Worm (Caenorhabditis elegans): Measurements from ENCODE around the gene srw-42.

srw-42 gene

ce11 chrV:16645201-16645940 lies 48.3 kb downstream of the srw-42 start, which contains the start of gene W06G6.17 (continued):
- TF ChIP-seq let-607 (tag; optimal IDR thresholded peaks at IDR 0.05) = no peak
- TF ChIP-seq ztf-6 (GFP tag; IDR thresholded peaks at IDR 0.05) = no peak
- TF ChIP-seq nhr-90 (tag; optimal IDR thresholded peaks at IDR 0.05) = peak; percentile 48
- TF ChIP-seq unc-62 (GFP tag; optimal IDR thresholded peaks at IDR 0.05) = no peak
- TF ChIP-seq fkh-3 (tag; optimal IDR thresholded peaks at IDR 0.05) = no peak
- peak; percentile 56 for TF ChIP-seq snpc-1.1 (tag; optimal IDR thresholded peaks at IDR 0.05; ENCODE audit: insufficient read depth)
- TF ChIP-seq die-1 (tag; optimal IDR thresholded peaks at IDR 0.05) = peak; percentile 56
- peak; percentile 56 for TF ChIP-seq him-1 (tag; optimal IDR thresholded peaks at IDR 0.05)
- TF ChIP-seq K12H6.12 (tag; optimal IDR thresholded peaks at IDR 0.05) = no peak
- TF ChIP-seq nhr-80 (tag; optimal IDR thresholded peaks at IDR 0.05) = no peak
- no peak for TF ChIP-seq athp-1 (tag; optimal IDR thresholded peaks at IDR 0.05)
- TF ChIP-seq lag-1 (GFP tag; IDR thresholded peaks at IDR 0.05) = no peak
- TF ChIP-seq egl-44 (GFP tag; IDR thresholded peaks at IDR 0.05) = no peak
- no peak for TF ChIP-seq ztf-3 (GFP tag; optimal IDR thresholded peaks at IDR 0.05)
- no peak for TF ChIP-seq gei-17 (GFP tag; optimal IDR thresholded peaks at IDR 0.05)
- no peak for TF ChIP-seq egrh-3 (GFP tag; IDR thresholded peaks at IDR 0.05)
- TF ChIP-seq snpc-4 (GFP tag; optimal IDR thresholded peaks at IDR 0.05) = peak; percentile 15
- TF ChIP-seq snpc-4 (tag; optimal IDR thresholded peaks at IDR 0.05) = peak in 3 of 4 experiments; percentile 42 to 86 (median 79)
- TF ChIP-seq attf-6 (GFP tag; IDR thresholded peaks at IDR 0.05) = peak; percentile 72; the same call in 1 of the 2 replicates
- no peak for TF ChIP-seq F55B11.4 (tag; optimal IDR thresholded peaks at IDR 0.05; ENCODE audit: borderline replicate concordance, insufficient read depth)
- peak; percentile 86 for TF ChIP-seq tbp1 (GFP tag; optimal IDR thresholded peaks at IDR 0.05)
- no peak for TF ChIP-seq T07F8.4 (tag; optimal IDR thresholded peaks at IDR 0.05)
- no peak for TF ChIP-seq xnd-1 (tag; optimal IDR thresholded peaks at IDR 0.05)
- TF ChIP-seq ztf-28 (GFP tag; IDR thresholded peaks at IDR 0.05) = no peak
- no peak for TF ChIP-seq tbx-9 (tag; optimal IDR thresholded peaks at IDR 0.05; ENCODE audit: borderline replicate concordance)

ce11 chrV:16643558-16643957 lies 50.1 kb downstream of the srw-42 start, which contains the start of gene srw-77:
Gene srw-77, minus strand, starts transcription at chrV:16643658.
- TF ChIP-seq hlh-26 (GFP tag; conservative IDR thresholded peaks at IDR 0.05) = no peak
- no peak for TF ChIP-seq F39B2.1 (GFP tag; IDR thresholded peaks at IDR 0.05)
- TF ChIP-seq B0261.1 (tag; optimal IDR thresholded peaks at IDR 0.05) = no peak
- TF ChIP-seq F10E7.11 (tag; optimal IDR thresholded peaks at IDR 0.05) = no peak
- TF ChIP-seq ccch-3 (GFP tag; optimal IDR thresholded peaks at IDR 0.05) = no peak
- no peak for TF ChIP-seq nhr-90 (tag; optimal IDR thresholded peaks at IDR 0.05)
- TF ChIP-seq bed-1 (GFP tag; IDR thresholded peaks at IDR 0.05) = no peak
- TF ChIP-seq attf-3 (GFP tag; conservative IDR thresholded peaks at IDR 0.05) = no peak
- TF ChIP-seq lag-1 (GFP tag; IDR thresholded peaks at IDR 0.05) = no peak
- no peak for TF ChIP-seq K12H6.12 (tag; optimal IDR thresholded peaks at IDR 0.05)
- TF ChIP-seq F57C9.4 (tag; optimal IDR thresholded peaks at IDR 0.05) = no peak
- no peak for TF ChIP-seq dpff-1 (tag; optimal IDR thresholded peaks at IDR 0.05)
- no peak for TF ChIP-seq mes-4 (tag; optimal IDR thresholded peaks at IDR 0.05)
- TF ChIP-seq let-526 (GFP tag; IDR thresholded peaks at IDR 0.05) = no peak
- TF ChIP-seq snpc-1.3 (tag; optimal IDR thresholded peaks at IDR 0.05; ENCODE audit: insufficient read depth) = no peak
- no peak for TF ChIP-seq Y79H2A.3 (GFP tag; conservative IDR thresholded peaks at IDR 0.05)
- no peak for TF ChIP-seq egl-18 (GFP tag; IDR thresholded peaks at IDR 0.05)

Data from whole organism, young adult.